Worm (Caenorhabditis elegans): Measurements from ENCODE around the gene rimb-1.

rimb-1 gene

DNA sequence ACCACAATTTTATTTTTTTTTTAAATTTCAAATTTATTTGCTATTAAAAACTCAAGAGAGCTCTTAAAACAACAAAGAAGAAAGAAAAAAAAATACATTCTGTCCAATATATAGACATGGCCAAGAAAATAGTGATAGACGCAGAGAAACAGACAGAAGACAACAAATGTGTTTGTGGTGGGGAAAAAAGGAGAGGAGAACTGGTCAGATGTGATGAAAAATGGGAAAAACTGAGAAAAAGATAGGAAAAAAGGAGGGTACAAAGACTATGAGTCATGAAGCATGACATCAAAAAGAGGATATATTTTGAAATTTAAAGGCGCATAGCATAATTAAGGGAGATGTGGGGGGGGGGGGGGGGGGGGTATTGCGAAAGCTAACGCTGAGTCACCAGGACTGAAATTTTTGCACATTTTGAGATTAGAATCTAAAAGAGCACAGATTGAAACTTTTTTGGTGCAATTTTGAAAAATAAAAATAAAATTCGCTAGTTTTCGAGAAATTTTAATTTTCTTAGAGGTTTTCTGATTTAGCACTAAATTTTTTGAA is 31.0 kb downstream of the rimb-1 start (continued):
- TF ChIP-seq ztf-11 (tag; optimal IDR thresholded peaks at IDR 0.05) (no peak), nhr-11 (tag; optimal IDR thresholded peaks at IDR 0.05) (no peak), zag-1 (tag; optimal IDR thresholded peaks at IDR 0.05) (no peak), vab-15 (tag; optimal IDR thresholded peaks at IDR 0.05) (no peak), nhr-12 (tag; optimal IDR thresholded peaks at IDR 0.05) (no peak)

DNA sequence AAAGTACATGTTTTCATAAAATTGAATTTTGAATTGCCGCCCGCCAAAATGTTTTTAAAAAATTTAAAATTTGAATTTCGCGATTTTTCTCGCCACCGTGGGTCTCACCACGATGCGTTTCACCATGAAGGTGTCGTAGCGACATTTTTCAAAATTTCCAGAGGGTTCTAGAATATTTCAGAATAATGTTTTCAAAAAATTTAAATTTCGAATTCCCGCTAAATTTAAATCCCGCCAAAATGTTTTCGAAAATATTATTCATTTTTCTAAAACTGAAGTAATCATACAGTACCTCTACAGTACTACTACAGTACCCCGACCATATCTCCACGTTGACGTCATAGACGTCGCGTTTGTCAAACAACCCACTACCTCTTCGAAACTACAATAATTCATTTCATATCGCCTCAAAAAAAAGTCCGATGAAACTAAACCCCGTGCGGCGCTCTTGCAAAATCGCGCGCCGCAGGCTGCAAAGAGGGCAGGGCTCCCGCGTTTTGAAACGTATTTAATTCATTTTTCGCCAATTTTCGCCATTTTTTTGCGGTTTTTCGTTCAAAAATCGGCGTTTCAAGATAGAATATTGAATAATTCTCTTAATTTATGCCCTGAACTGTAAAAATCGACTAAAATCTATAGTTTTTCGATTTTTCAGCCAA is 36.3 kb downstream of the rimb-1 start, which contains the start of the genes pvf-1 and Y39A3CL.7:
pvf-1 (minus strand) TSS at position 51 of the 659 bp plus-strand sequence.
Y39A3CL.7 (plus strand) TSS at position 656 of the 659 bp plus-strand sequence.
- TF ChIP-seq unc-30 (tag; optimal IDR thresholded peaks at IDR 0.05) (no peak), ceh-90 (tag; optimal IDR thresholded peaks at IDR 0.05) (no peak), pag-3 (tag; optimal IDR thresholded peaks at IDR 0.05; ENCODE audit: borderline replicate concordance, insufficient read depth) (no peak), pax-3 (tag; optimal IDR thresholded peaks at IDR 0.05) (no peak), nhr-28 (tag; optimal IDR thresholded peaks at IDR 0.05) (no peak), sox-4 (tag; optimal IDR thresholded peaks at IDR 0.05) (peak; percentile 29), ets-5 (GFP tag; IDR thresholded peaks at IDR 0.05) (no peak), ceh-8 (GFP tag; optimal IDR thresholded peaks at IDR 0.05) (no peak), lin-14 (GFP tag; optimal IDR thresholded peaks at IDR 0.05) (no peak), swsn-7 (tag; optimal IDR thresholded peaks at IDR 0.05) (peak; percentile 57), ceh-88 (GFP tag; IDR thresholded peaks at IDR 0.05) (no peak), fkh-8 (tag; optimal IDR thresholded peaks at IDR 0.05) (no peak), lsy-2 (tag; optimal IDR thresholded peaks at IDR 0.05) (peak; percentile 49 to 60), sptf-1 (tag; optimal IDR thresholded peaks at IDR 0.05) (no peak), ceh-82 (tag; optimal IDR thresholded peaks at IDR 0.05) (peak in 2 of 3 experiments; percentile 18 to 26), nhr-77 (tag; optimal IDR thresholded peaks at IDR 0.05) (no peak), fkh-10 (GFP tag; optimal IDR thresholded peaks at IDR 0.05) (no peak), dsc-1 (tag; optimal IDR thresholded peaks at IDR 0.05) (peak; percentile 35), nhr-12 (tag; optimal IDR thresholded peaks at IDR 0.05) (no peak), egl-13 (tag; optimal IDR thresholded peaks at IDR 0.05) (no peak), skn-1 (tag; optimal IDR thresholded peaks at IDR 0.05) (peak; percentile 23), snpc-4 (tag; optimal IDR thresholded peaks at IDR 0.05) (no peak), tlp-1 (tag; optimal IDR thresholded peaks at IDR 0.05) (no peak), irx-1 (tag; optimal IDR thresholded peaks at IDR 0.05) (no peak), unc-86 (tag; optimal IDR thresholded peaks at IDR 0.05) (peak; percentile 25), lin-15B (tag; optimal IDR thresholded peaks at IDR 0.05) (no peak), mab-9 (GFP tag; IDR thresholded peaks at IDR 0.05) (no peak), lin-39 (tag; optimal IDR thresholded peaks at IDR 0.05) (no peak), hpl-2 (GFP tag; optimal IDR thresholded peaks at IDR 0.05) (no peak), nhr-19 (GFP tag; conservative IDR thresholded peaks at IDR 0.05) (0 out of 2 replicates have a peak, but pooled peaks have one; percentile 33), vab-15 (tag; optimal IDR thresholded peaks at IDR 0.05) (no peak), C04F5.9 (tag; optimal IDR thresholded peaks at IDR 0.05) (no peak), sup-37 (GFP tag; optimal IDR thresholded peaks at IDR 0.05) (no peak), unc-130 (tag; optimal IDR thresholded peaks at IDR 0.05) (peak; percentile 62), zip-4 (GFP tag; optimal IDR thresholded peaks at IDR 0.05) (no peak), nhr-71 (tag; optimal IDR thresholded peaks at IDR 0.05) (no peak), Y116A8C.19 (tag; optimal IDR thresholded peaks at IDR 0.05; ENCODE audit: borderline replicate concordance) (no peak), C16A3.4 (tag; optimal IDR thresholded peaks at IDR 0.05) (no peak), hlh-4 (tag; optimal IDR thresholded peaks at IDR 0.05) (no peak), zag-1 (tag; optimal IDR thresholded peaks at IDR 0.05) (no peak), rnt-1 (tag; optimal IDR thresholded peaks at IDR 0.05) (no peak), lin-13 (GFP tag; optimal IDR thresholded peaks at IDR 0.05) (no peak), jun-1 (tag; optimal IDR thresholded peaks at IDR 0.05) (no peak), nhr-84 (tag; optimal IDR thresholded peaks at IDR 0.05) (no peak), grh-1 (GFP tag; IDR thresholded peaks at IDR 0.05) (no peak), aly-2 (tag; optimal IDR thresholded peaks at IDR 0.05) (no peak), dpl-1 (GFP tag; optimal IDR thresholded peaks at IDR 0.05) (peak in 2 of 3 experiments; percentile 42 to 43), tbx-2 (tag; optimal IDR thresholded peaks at IDR 0.05) (peak; percentile 34)

Data from whole organism, L1 larva.